Worm (Caenorhabditis elegans): ENCODE data around the gene stau-1.

The stau-1 gene

ce11 chrX:1010627-1011452 is 24.2 kb downstream of the stau-1 start (continued):
- TF ChIP-seq lin-26 (GFP tag; IDR thresholded peaks at IDR 0.05) (peak; percentile 63), B0261.1 (tag; optimal IDR thresholded peaks at IDR 0.05) (peak; percentile 23), attf-3 (GFP tag; conservative IDR thresholded peaks at IDR 0.05) (no peak), hmg-20 (GFP tag; IDR thresholded peaks at IDR 0.05) (peak; percentile 44; the same call in 1 of the 2 replicates), let-526 (GFP tag; IDR thresholded peaks at IDR 0.05) (peak; percentile 55; the same call in 1 of the 2 replicates), madf-10 (tag; optimal IDR thresholded peaks at IDR 0.05) (peak; percentile 29), F22D6.2 (tag; optimal IDR thresholded peaks at IDR 0.05) (peak; percentile 1), pha-4 (tag; optimal IDR thresholded peaks at IDR 0.05) (no peak), let-607 (tag; optimal IDR thresholded peaks at IDR 0.05) (peak in 1 of 2 experiments; percentile 60), ccch-3 (GFP tag; optimal IDR thresholded peaks at IDR 0.05) (no peak), C06A6.2 (GFP tag; conservative IDR thresholded peaks at IDR 0.05) (no peak), ztf-28 (GFP tag; IDR thresholded peaks at IDR 0.05) (no peak), ztf-3 (GFP tag; optimal IDR thresholded peaks at IDR 0.05) (no peak), madf-8 (GFP tag; conservative IDR thresholded peaks at IDR 0.05) (no peak), F57C9.4 (tag; optimal IDR thresholded peaks at IDR 0.05) (peak; percentile 29), unc-62 (GFP tag; optimal IDR thresholded peaks at IDR 0.05) (no peak), efl-1 (GFP tag; optimal IDR thresholded peaks at IDR 0.05) (no peak), die-1 (tag; optimal IDR thresholded peaks at IDR 0.05) (no peak), ama-1 (optimal IDR thresholded peaks at IDR 0.05) (peak; percentile 56), ama-1 (GFP tag; optimal IDR thresholded peaks at IDR 0.05) (no peak), lir-1 (GFP tag; conservative IDR thresholded peaks at IDR 0.05) (peak; percentile 28; the same call in 1 of the 2 replicates), attf-6 (GFP tag; IDR thresholded peaks at IDR 0.05) (no peak), B0035.1 (tag; optimal IDR thresholded peaks at IDR 0.05) (peak; percentile 2), gei-17 (GFP tag; optimal IDR thresholded peaks at IDR 0.05) (peak; percentile 45), hrde-1 (tag; optimal IDR thresholded peaks at IDR 0.05; ENCODE audit: borderline replicate concordance) (no peak), rec-8 (tag; optimal IDR thresholded peaks at IDR 0.05) (peak in 1 of 2 experiments; percentile 15), ztf-25 (GFP tag; IDR thresholded peaks at IDR 0.05) (0 out of 2 replicates have a peak, but pooled peaks have one; percentile 17), F33H1.4 (GFP tag; IDR thresholded peaks at IDR 0.05) (no peak), nfya-1 (tag; optimal IDR thresholded peaks at IDR 0.05; ENCODE audit: borderline replicate concordance, insufficient read depth) (no peak), bed-2 (GFP tag; IDR thresholded peaks at IDR 0.05) (no peak), ceh-100 (GFP tag; IDR thresholded peaks at IDR 0.05) (no peak), lsy-27 (tag; optimal IDR thresholded peaks at IDR 0.05; ENCODE audit: borderline replicate concordance, insufficient read depth) (no peak), tlf-1 (GFP tag; optimal IDR thresholded peaks at IDR 0.05) (peak; percentile 51), Y95B8A.8 (GFP tag; IDR thresholded peaks at IDR 0.05) (0 out of 2 replicates have a peak, but pooled peaks have one; percentile 44), Y79H2A.3 (GFP tag; conservative IDR thresholded peaks at IDR 0.05) (no peak), madf-3 (GFP tag; IDR thresholded peaks at IDR 0.05) (peak; percentile 34; the same call in 1 of the 2 replicates), K12H6.12 (tag; optimal IDR thresholded peaks at IDR 0.05) (peak; percentile 13), Y53G8AR.9 (GFP tag; conservative IDR thresholded peaks at IDR 0.05) (peak; percentile 65; the same call in 1 of the 2 replicates)

All from whole organism, young adult.